Fruit fly (Drosophila melanogaster): Measurements from ENCODE around the gene mub.
A peak's percentile ranks its signal among the peaks of the same experiment; 100 is the strongest.

Gene mub

DNA sequence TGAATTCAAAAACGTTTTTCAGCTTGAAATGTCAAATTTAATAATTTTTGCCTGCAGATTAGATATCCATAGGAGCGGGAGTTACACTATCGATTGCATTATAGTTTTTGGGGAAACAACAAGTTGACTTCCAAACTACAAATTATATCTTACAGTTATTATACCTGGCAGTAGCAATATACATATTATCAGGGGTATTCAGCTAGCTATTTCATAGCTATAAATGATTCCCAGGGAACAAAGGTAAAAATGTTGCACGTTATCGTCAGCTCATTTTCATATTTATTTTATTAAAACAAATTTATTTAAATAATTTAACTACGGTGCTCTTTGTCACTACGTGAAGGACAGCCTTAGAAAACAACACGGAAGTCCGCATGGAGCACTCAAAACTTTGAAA, 14.5 kb upstream of the mub start (continued):
- TF ChIP-seq Elba2 (GFP tag; optimal IDR thresholded peaks at IDR 0.05), result no peak

DNA sequence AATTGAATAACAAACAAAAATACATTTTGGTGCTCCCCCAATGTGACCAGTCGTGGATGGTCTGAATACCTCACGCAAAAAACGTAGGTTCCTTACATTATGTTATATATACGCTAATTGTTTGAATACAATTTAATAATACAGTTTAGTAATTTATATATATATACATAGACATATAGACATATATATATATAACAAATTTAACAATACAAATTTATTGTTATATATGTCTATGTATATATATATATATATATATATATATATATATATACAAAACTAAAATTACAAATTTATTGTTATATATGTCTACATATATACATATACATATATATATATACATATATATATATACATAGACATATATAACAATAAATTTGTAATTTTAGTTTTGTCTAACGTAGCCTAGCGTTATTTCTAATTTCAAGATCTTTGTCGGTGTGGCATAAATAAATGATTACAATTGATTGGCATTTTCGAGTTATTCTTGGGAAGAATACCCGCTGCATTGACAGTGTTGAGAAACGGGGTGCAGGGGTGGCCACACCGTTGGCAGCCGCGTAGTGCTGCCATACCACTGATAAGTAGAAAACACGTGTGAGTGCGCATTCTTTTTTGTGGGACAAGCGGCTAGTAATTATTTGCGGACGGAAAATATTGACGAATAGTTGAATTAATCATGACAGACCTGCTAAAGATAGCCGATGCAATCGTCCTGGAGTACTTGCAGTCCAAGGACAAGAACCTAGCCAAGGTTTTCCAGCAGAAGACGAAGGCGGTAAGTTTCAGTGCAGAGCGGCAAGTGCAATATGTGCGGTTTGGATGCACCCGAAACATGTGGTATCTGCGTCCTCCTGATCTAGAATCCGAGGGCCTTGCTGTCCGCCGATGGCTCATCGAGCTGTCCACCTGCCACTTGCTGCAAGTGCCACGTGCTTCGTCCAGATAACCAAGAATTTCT, 12.1 kb upstream of the mub start, which contains the start of the genes CG7148 and Nopp140:
Gene CG7148, minus strand, starts transcription at position 51 of the 958 bp plus-strand sequence.
Gene Nopp140, plus strand, starts transcription at position 572 of the 958 bp plus-strand sequence.
- TF ChIP-seq nerfin-2 (GFP tag; IDR thresholded peaks at IDR 0.05; ENCODE audit: partially characterized antibody) (no peak), Sry-β (GFP tag; optimal IDR thresholded peaks at IDR 0.05) (no peak), D (optimal IDR thresholded peaks at IDR 0.05) (no peak), D (GFP tag; optimal IDR thresholded peaks at IDR 0.05) (peak; percentile 25), Mes4 (GFP tag; optimal IDR thresholded peaks at IDR 0.05) (peak; percentile 13), CG5180 (GFP tag; optimal IDR thresholded peaks at IDR 0.05) (no peak), CG3065 (GFP tag; optimal IDR thresholded peaks at IDR 0.05) (peak; percentile 28), da (GFP tag; optimal IDR thresholded peaks at IDR 0.05) (no peak), dysf (GFP tag; IDR thresholded peaks at IDR 0.05) (peak; percentile 69), hkb (optimal IDR thresholded peaks at IDR 0.05) (no peak), hkb (GFP tag; IDR thresholded peaks at IDR 0.05) (peak; percentile 57), sens (GFP tag) (peak; percentile 84), Doc3 (GFP tag; IDR thresholded peaks at IDR 0.05; ENCODE audit: partially characterized antibody) (no peak), sob (GFP tag; IDR thresholded peaks at IDR 0.05) (peak; percentile 80), kni (GFP tag; optimal IDR thresholded peaks at IDR 0.05) (no peak), CG1832 (GFP tag; optimal IDR thresholded peaks at IDR 0.05) (no peak), tx (GFP tag; optimal IDR thresholded peaks at IDR 0.05) (peak; percentile 37), jigr1 (GFP tag; IDR thresholded peaks at IDR 0.05) (no peak), Dref (GFP tag; IDR thresholded peaks at IDR 0.05) (peak; percentile 44), Lhr (GFP tag; optimal IDR thresholded peaks at IDR 0.05) (peak; percentile 32), gcm (GFP tag; optimal IDR thresholded peaks at IDR 0.05) (no peak), jumu (GFP tag; optimal IDR thresholded peaks at IDR 0.05) (peak; percentile 51), shn (GFP tag; optimal IDR thresholded peaks at IDR 0.05) (peak; percentile 66), Eip74EF (GFP tag; optimal IDR thresholded peaks at IDR 0.05) (no peak), gsb-n (tag; optimal IDR thresholded peaks at IDR 0.05) (peak; percentile 35), Six4 (GFP tag; optimal IDR thresholded peaks at IDR 0.05) (peak; percentile 30), rib (GFP tag; IDR thresholded peaks at IDR 0.05) (peak; percentile 34; the same call in 1 of the 2 replicates), Hr3 (GFP tag; optimal IDR thresholded peaks at IDR 0.05) (peak; percentile 59), GATAe (GFP tag; conservative IDR thresholded peaks at IDR 0.05) (no peak), CG34422 (GFP tag; IDR thresholded peaks at IDR 0.05) (peak; percentile 91), CG3838 (GFP tag; optimal IDR thresholded peaks at IDR 0.05) (no peak), ase (GFP tag; IDR thresholded peaks at IDR 0.05) (peak; percentile 44; the same call in 1 of the 3 replicates), CG11696 (GFP tag; IDR thresholded peaks at IDR 0.05) (no peak), Hr39 (optimal IDR thresholded peaks at IDR 0.05) (no peak), Spps (tag; optimal IDR thresholded peaks at IDR 0.05) (no peak), sd (tag; optimal IDR thresholded peaks at IDR 0.05) (peak; percentile 71), vfl (GFP tag; optimal IDR thresholded peaks at IDR 0.05) (peak; percentile 59), Rfx (GFP tag; IDR thresholded peaks at IDR 0.05) (peak; percentile 91), ATbp (GFP tag; optimal IDR thresholded peaks at IDR 0.05) (peak; percentile 22), D19A (tag; optimal IDR thresholded peaks at IDR 0.05) (peak; percentile 62), CG7839 (tag; optimal IDR thresholded peaks at IDR 0.05) (peak; percentile 63), tin (GFP tag; optimal IDR thresholded peaks at IDR 0.05) (peak; percentile 71), CG9932 (GFP tag; IDR thresholded peaks at IDR 0.05) (peak; percentile 89), Dp (GFP tag; optimal IDR thresholded peaks at IDR 0.05) (peak; percentile 34), CG31224 (GFP tag; IDR thresholded peaks at IDR 0.05) (no peak), CG32767 (GFP tag; IDR thresholded peaks at IDR 0.05) (peak; percentile 41; the same call in 1 of the 2 replicates), Sox102F (GFP tag; optimal IDR thresholded peaks at IDR 0.05) (peak; percentile 63)

All from whole organism, embryonic.